Worm (Caenorhabditis elegans) whole organism, L4 larva: ENCODE results near the gene pei-2.

Source experiments
- Y5F2A.4 ChIP-seq: fragments of 200-800 bp; sonication (Bioruptor generic); optimal IDR thresholded peaks from 2 replicates; lab custom pipeline; 2018; ENCODE audit warnings: mild to moderate bottlenecking, missing genetic modification characterization, missing compliant biosample characterization
- ZK546.5 ChIP-seq, 2 experiments: sonication (generic microtip); optimal IDR thresholded peaks; 2 replicates each; lab custom pipeline; 2017; ENCODE audit warnings: missing biosample characterization in 2 of 2, missing genetic modification characterization in 2 of 2
- aha-1 ChIP-seq: fragments of 150-350 bp; peaks from one replicate; lab custom pipeline; 2014; ENCODE audit warnings: missing biosample characterization, missing genetic modification characterization
- arid-1 ChIP-seq: fragments of 200-800 bp; sonication (Bioruptor generic); conservative IDR thresholded peaks from 2 replicates; pipeline ENCODE4 v1.3.6; 2022; ENCODE audit warnings: missing genetic modification reagents, missing genetic modification characterization, missing compliant biosample characterization
- ceh-28 ChIP-seq: fragments of 150-350 bp; optimal IDR thresholded peaks from 2 replicates; lab custom pipeline; 2014; ENCODE audit warnings: missing biosample characterization, missing genetic modification reagents, missing genetic modification characterization
- ceh-44 ChIP-seq: fragments of 200-800 bp; sonication (Bioruptor generic); IDR thresholded peaks from 2 replicates; pipeline ENCODE4 v1.3.6; 2022; ENCODE audit warnings: missing genetic modification reagents, missing genetic modification characterization, missing compliant biosample characterization
- daf-16 ChIP-seq, 3 experiments: sonication (generic microtip); optimal IDR thresholded peaks; 2 replicates each; lab custom pipeline; 2016 to 2017; ENCODE audit warnings: missing genetic modification characterization in 3 of 3, missing genetic modification reagents in 3 of 3, mild to moderate bottlenecking in 2 of 3, missing compliant biosample characterization in 2 of 3, missing biosample characterization in 1 of 3, moderate library complexity in 1 of 3
- dmd-6 ChIP-seq: fragments of 200-800 bp; sonication (Bioruptor generic); IDR thresholded peaks from 2 replicates; pipeline ENCODE4 v1.3.6; 2022; ENCODE audit warnings: missing genetic modification reagents, missing genetic modification characterization, missing compliant biosample characterization
- dmd-9 ChIP-seq: fragments of 200-800 bp; sonication (Bioruptor generic); IDR thresholded peaks from 2 replicates; pipeline ENCODE4 v1.3.6; 2022; ENCODE audit warnings: missing genetic modification reagents, missing genetic modification characterization, missing compliant biosample characterization
- dpl-1 ChIP-seq: fragments of 150-350 bp; optimal IDR thresholded peaks from 2 replicates; lab custom pipeline; 2014; ENCODE audit warnings: missing biosample characterization, missing genetic modification reagents, missing genetic modification characterization
- egl-43 ChIP-seq: fragments of 200-800 bp; sonication (Bioruptor generic); IDR thresholded peaks from 2 replicates; pipeline ENCODE4 v1.3.6; 2022; ENCODE audit warnings: missing genetic modification reagents, missing genetic modification characterization, missing compliant biosample characterization
- fos-1 ChIP-seq: fragments of 150-350 bp; optimal IDR thresholded peaks from 2 replicates; lab custom pipeline; 2014; ENCODE audit warnings: missing biosample characterization, missing genetic modification characterization
- hlh-11 ChIP-seq: fragments of 200-800 bp; sonication (Bioruptor generic); optimal IDR thresholded peaks from 2 replicates; lab custom pipeline; 2018; ENCODE audit warnings: mild to moderate bottlenecking, missing genetic modification characterization, missing compliant biosample characterization
- hlh-30 ChIP-seq: sonication (generic microtip); optimal IDR thresholded peaks from 2 replicates; lab custom pipeline; 2017; ENCODE audit warnings: antibody characterized with exemption, mild to moderate bottlenecking, missing genetic modification characterization, missing compliant biosample characterization; ENCODE audit not compliant: insufficient read depth
- hmg-1.1 ChIP-seq: fragments of 200-800 bp; sonication (Bioruptor generic); IDR thresholded peaks from 2 replicates; pipeline ENCODE4 v1.3.6; 2022; ENCODE audit warnings: missing genetic modification reagents, missing genetic modification characterization, missing compliant biosample characterization
- jun-1 ChIP-seq: fragments of 150-350 bp; optimal IDR thresholded peaks from 2 replicates; lab custom pipeline; 2014; ENCODE audit warnings: missing biosample characterization, missing genetic modification reagents, missing genetic modification characterization
- lim-7 ChIP-seq: fragments of 200-800 bp; sonication (Bioruptor generic); IDR thresholded peaks from 2 replicates; pipeline ENCODE4 v1.3.6; 2022; ENCODE audit warnings: missing genetic modification characterization, missing compliant biosample characterization
- lin-15B ChIP-seq: fragments of 150-350 bp; sonication (generic microtip); optimal IDR thresholded peaks from 3 replicates; lab custom pipeline; 2014; ENCODE audit warnings: missing biosample characterization, missing genetic modification characterization
- mep-1 ChIP-seq: fragments of 150-350 bp; sonication (generic microtip); optimal IDR thresholded peaks from 3 replicates; lab custom pipeline; 2014; ENCODE audit warnings: missing biosample characterization, missing genetic modification characterization
- mxl-3 ChIP-seq: fragments of 200-800 bp; sonication (Bioruptor generic); optimal IDR thresholded peaks from 2 replicates; lab custom pipeline; 2018; ENCODE audit warnings: mild to moderate bottlenecking, missing genetic modification characterization, missing compliant biosample characterization
- nhr-10 ChIP-seq: fragments of 150-350 bp; optimal IDR thresholded peaks from 2 replicates; lab custom pipeline; 2014; ENCODE audit warnings: missing biosample characterization, missing genetic modification characterization
- nhr-11 ChIP-seq: fragments of 150-350 bp; optimal IDR thresholded peaks from 2 replicates; lab custom pipeline; 2014; ENCODE audit warnings: missing biosample characterization, missing genetic modification characterization
- nhr-237 ChIP-seq: sonication (generic microtip); optimal IDR thresholded peaks from 2 replicates; lab custom pipeline; 2017; ENCODE audit warnings: missing biosample characterization, missing genetic modification characterization
- nhr-28 ChIP-seq: fragments of 150-350 bp; optimal IDR thresholded peaks from 2 replicates; lab custom pipeline; 2014; ENCODE audit warnings: missing biosample characterization, missing genetic modification characterization
- nhr-6 ChIP-seq: fragments of 150-350 bp; optimal IDR thresholded peaks from 2 replicates; lab custom pipeline; 2014; ENCODE audit warnings: missing biosample characterization, missing genetic modification characterization
- nhr-77 ChIP-seq: fragments of 150-350 bp; optimal IDR thresholded peaks from 2 replicates; lab custom pipeline; 2014; ENCODE audit warnings: missing biosample characterization, missing genetic modification characterization
- pha-4 ChIP-seq, 2 experiments: fragments of 150-350 bp in 1 of 2; fragments of 200-800 bp in 1 of 2; sonication (Bioruptor generic) in 1 of 2; IDR thresholded peaks in 1 of 2; optimal IDR thresholded peaks in 1 of 2; 2 replicates each; pipeline versions ENCODE4 v1.3.6 to Lab custom; 2014 to 2022; ENCODE audit warnings: missing genetic modification characterization in 2 of 2, missing genetic modification reagents in 2 of 2, missing biosample characterization in 1 of 2, missing compliant biosample characterization in 1 of 2
- php-3 ChIP-seq: fragments of 200-800 bp; sonication (Bioruptor generic); IDR thresholded peaks from 2 replicates; pipeline ENCODE4 v1.3.6; 2022; ENCODE audit warnings: missing genetic modification reagents, missing genetic modification characterization, missing compliant biosample characterization
- pqm-1 ChIP-seq: sonication (generic microtip); optimal IDR thresholded peaks from 2 replicates; lab custom pipeline; 2017; ENCODE audit warnings: missing biosample characterization, missing genetic modification characterization
- rbr-2 ChIP-seq: sonication (generic microtip); optimal IDR thresholded peaks from 2 replicates; lab custom pipeline; 2016; ENCODE audit warnings: missing genotype, missing genetic modification characterization, missing compliant biosample characterization
- set-16 ChIP-seq: fragments of 200-800 bp; sonication (Bioruptor generic); IDR thresholded peaks from 2 replicates; pipeline ENCODE4 v1.3.6; 2022; ENCODE audit warnings: missing genetic modification reagents, missing genetic modification characterization, missing compliant biosample characterization
- snpc-1.2 ChIP-seq: fragments of 200-800 bp; sonication (Bioruptor generic); IDR thresholded peaks from 2 replicates; pipeline ENCODE4 v1.3.6; 2022; ENCODE audit warnings: missing genetic modification reagents, missing genetic modification characterization, missing compliant biosample characterization
- snpc-4 ChIP-seq: fragments of 150-350 bp; optimal IDR thresholded peaks from 2 replicates; lab custom pipeline; 2014; ENCODE audit warnings: missing biosample characterization, missing genetic modification characterization
- spr-3 ChIP-seq: fragments of 200-800 bp; sonication (Bioruptor generic); optimal IDR thresholded peaks from 2 replicates; lab custom pipeline; 2018; ENCODE audit warnings: mild to moderate bottlenecking, missing genetic modification characterization, missing compliant biosample characterization
- tra-1 ChIP-seq: fragments of 200-800 bp; sonication (Bioruptor generic); IDR thresholded peaks from 2 replicates; pipeline ENCODE4 v1.3.6; 2022; ENCODE audit warnings: missing genetic modification reagents, missing genetic modification characterization, missing compliant biosample characterization
- unc-62 ChIP-seq, 3 experiments: fragments of 150-350 bp in 1 of 3; sonication (generic microtip); optimal IDR thresholded peaks in 2 of 3; peaks in 1 of 3; 1 replicate in 1 of 3; 2 replicates in 2 of 3; lab custom pipeline; 2014 to 2017; ENCODE audit warnings: missing biosample characterization in 3 of 3, missing genetic modification characterization in 3 of 3, missing genetic modification reagents in 3 of 3, missing genotype in 1 of 3
- zfp-3 ChIP-seq: fragments of 200-800 bp; sonication (Bioruptor generic); conservative IDR thresholded peaks from 2 replicates; pipeline ENCODE4 v1.3.6; 2022; ENCODE audit warnings: missing genetic modification reagents, missing genetic modification characterization, missing compliant biosample characterization
- ztf-7 ChIP-seq: fragments of 150-350 bp; optimal IDR thresholded peaks from 2 replicates; lab custom pipeline; 2014; ENCODE audit warnings: missing biosample characterization, missing genetic modification characterization

The pei-2 gene

DNA sequence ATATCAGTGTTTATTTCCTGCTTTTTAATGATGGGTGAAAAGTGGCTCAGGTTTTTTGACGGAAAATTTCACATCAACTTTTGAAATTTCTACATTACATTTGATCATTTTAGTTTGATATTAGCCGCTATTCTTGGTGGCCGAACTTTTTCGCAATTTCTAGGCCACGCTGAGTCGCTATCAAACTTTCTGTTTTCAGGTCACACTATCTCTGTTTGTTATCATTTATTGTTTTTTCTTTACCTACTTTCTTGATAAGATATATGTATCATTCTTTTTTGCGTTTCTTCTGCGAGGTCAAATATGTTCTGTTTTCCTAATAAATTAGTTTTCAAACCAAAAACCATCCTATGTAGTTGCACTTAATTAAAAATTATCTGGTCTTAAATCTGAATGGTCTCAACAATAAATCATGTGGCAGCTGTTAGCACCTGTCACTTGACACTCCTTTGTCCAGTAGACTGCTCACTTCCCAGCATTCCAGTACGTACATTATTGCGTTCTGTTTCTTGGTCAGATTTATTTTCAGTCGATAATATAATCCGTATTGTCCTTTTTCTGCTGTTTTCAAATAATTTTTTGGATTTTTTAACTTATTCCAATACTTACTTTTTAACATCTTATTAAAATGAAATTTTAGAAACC lies 37.1 kb upstream of the pei-2 start:
- no peak for TF ChIP-seq arid-1
- TF ChIP-seq fos-1 (tag; lab: Kevin White, UChicago) = no peak
- peak; percentile 13 for TF ChIP-seq nhr-77
- TF ChIP-seq hlh-11 (tag; lab: Kevin White, UChicago) = peak; percentile 61
- TF ChIP-seq php-3 (GFP tag; lab: Robert Waterston, UW) = 0 out of 2 replicates have a peak, but pooled peaks have one; percentile 7
- TF ChIP-seq mxl-3 (GFP tag; lab: Kevin White, UChicago) = peak; percentile 23
- no peak for TF ChIP-seq daf-16 (GFP tag; optimal IDR thresholded peaks at IDR 0.05; lab: Kevin White, UChicago)
- peak; percentile 63 for TF ChIP-seq daf-16 (tag; optimal IDR thresholded peaks at IDR 0.05; lab: Kevin White, UChicago)
- TF ChIP-seq nhr-237 (tag; lab: Kevin White, UChicago) = no peak
- peak; percentile 76 for TF ChIP-seq pqm-1 (tag; lab: Kevin White, UChicago)
- no peak for TF ChIP-seq spr-3 (GFP tag; lab: Kevin White, UChicago)
- peak; percentile 5 for TF ChIP-seq aha-1 (tag; lab: Kevin White, UChicago)
- TF ChIP-seq jun-1 (tag; lab: Kevin White, UChicago) = no peak
- TF ChIP-seq dmd-9 = no peak
- TF ChIP-seq lim-7 = no peak
- no peak for TF ChIP-seq nhr-6 (tag; lab: Kevin White, UChicago)
- no peak for TF ChIP-seq unc-62 (GFP tag; optimal IDR thresholded peaks at IDR 0.05 in 1 of 2; lab: Kevin White, UChicago)
- no peak for TF ChIP-seq unc-62 (tag; optimal IDR thresholded peaks at IDR 0.05; lab: Kevin White, UChicago)
- TF ChIP-seq snpc-4 = no peak
- TF ChIP-seq rbr-2 (tag; lab: Kevin White, UChicago) = no peak
- TF ChIP-seq dpl-1 (GFP tag; lab: Kevin White, UChicago) = peak; percentile 13
- peak; percentile 86 for TF ChIP-seq nhr-28
- TF ChIP-seq dmd-6 = peak; percentile 58; the same call in 1 of the 2 replicates
- no peak for TF ChIP-seq lin-15B (tag; lab: Kevin White, UChicago)

DNA sequence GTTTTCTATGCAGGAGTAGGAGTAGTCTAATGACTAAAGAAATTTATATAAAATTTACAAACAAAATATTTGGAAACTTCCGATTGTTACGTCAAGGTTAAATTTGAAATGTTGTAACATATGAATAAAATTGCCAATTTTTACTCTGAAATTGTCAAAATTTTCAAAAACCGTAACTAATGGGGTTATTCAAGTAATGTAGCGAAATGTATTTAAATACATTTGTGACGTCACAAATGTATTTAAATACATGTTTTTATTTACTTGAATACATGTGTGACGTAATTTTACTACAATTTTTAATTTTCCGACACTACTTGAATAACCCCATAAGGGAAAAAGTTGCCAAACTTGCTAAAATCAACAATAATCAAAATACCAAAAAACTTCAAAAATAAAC lies 30.1 kb upstream of the pei-2 start:
- TF ChIP-seq zfp-3 = no peak

DNA sequence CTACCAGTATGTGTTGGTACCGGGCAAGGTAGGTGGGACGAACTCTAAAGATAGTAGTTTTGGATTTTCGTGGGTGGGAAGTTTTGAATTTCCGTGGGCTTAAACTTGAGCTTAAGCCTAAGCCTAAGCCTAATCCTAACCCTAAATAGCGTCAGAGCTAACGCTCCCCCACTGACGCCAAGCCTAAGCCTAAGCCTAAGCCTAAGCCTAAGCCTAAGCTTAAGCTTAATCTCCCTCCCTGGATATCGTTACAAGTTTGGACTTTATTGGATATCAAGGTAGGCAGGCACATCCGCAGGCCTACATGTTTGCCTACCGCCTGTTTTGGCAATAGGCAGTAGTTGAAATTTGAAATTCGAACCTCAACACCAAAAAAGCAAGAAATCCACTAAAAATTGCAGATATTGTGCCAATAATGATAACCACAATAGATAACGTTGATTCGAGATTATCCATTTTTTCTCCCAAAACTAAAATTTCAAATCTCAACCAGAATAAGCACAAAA lies 29.3 kb upstream of the pei-2 start, which contains the start of gene K10C9.4:
TSS of gene K10C9.4 (minus strand) at position 456 of the 506 bp plus-strand sequence.
- TF ChIP-seq hmg-1.1 (GFP tag; lab: Robert Waterston, UW) (0 out of 2 replicates have a peak, but pooled peaks have one; percentile 15), arid-1 (0 out of 2 replicates have a peak, but pooled peaks have one; percentile 21), nhr-10 (tag; lab: Kevin White, UChicago) (no peak)

DNA sequence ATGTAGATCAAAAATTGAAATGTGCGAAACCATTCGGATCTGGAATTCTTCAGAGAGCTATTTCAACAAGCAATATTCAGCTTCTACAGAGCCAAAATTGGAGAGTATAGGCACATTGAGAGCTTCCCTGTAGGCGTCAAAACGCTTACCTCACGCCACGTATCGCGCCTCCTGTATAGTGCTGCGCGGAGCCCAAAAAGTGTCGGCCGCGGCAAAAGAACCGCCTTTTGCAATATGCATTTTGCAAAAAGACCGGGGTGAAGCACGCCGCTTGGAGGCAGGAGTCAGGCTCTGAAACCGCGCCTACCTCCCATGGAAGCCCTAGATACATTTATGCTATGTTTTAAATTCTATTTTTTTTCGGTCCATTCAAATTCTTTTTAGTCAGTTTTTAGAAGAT lies 28.4 kb upstream of the pei-2 start:
- TF ChIP-seq mep-1 (no peak), hlh-30 (tag; lab: Kevin White, UChicago) (no peak), ceh-28 (no peak), unc-62 (GFP tag; optimal IDR thresholded peaks at IDR 0.05 in 1 of 2; lab: Kevin White, UChicago) (no peak), unc-62 (tag; optimal IDR thresholded peaks at IDR 0.05; lab: Kevin White, UChicago) (no peak), ZK546.5 (tag; optimal IDR thresholded peaks at IDR 0.05; lab: Kevin White, UChicago) (no peak), pha-4 (GFP tag; IDR thresholded peaks at IDR 0.05; lab: Robert Waterston, UW) (no peak), pha-4 (tag; optimal IDR thresholded peaks at IDR 0.05; lab: Kevin White, UChicago) (no peak), nhr-237 (tag; lab: Kevin White, UChicago) (no peak), ztf-7 (no peak), egl-43 (GFP tag; lab: Robert Waterston, UW) (0 out of 2 replicates have a peak, but pooled peaks have one; percentile 30), ceh-44 (GFP tag; lab: Robert Waterston, UW) (no peak), nhr-11 (tag; lab: Kevin White, UChicago) (no peak), dmd-6 (no peak), Y5F2A.4 (GFP tag; lab: Kevin White, UChicago) (no peak), aha-1 (tag; lab: Kevin White, UChicago) (no peak), set-16 (GFP tag; lab: Robert Waterston, UW) (peak; percentile 45), snpc-4 (no peak), snpc-1.2 (GFP tag; lab: Robert Waterston, UW) (no peak), tra-1 (GFP tag; lab: Robert Waterston, UW) (no peak)
- TF ChIP-seq, all 104 proteins: peak for 2
